Worm (Caenorhabditis elegans) whole organism, L4 larva: Measurements from ENCODE around the gene stt-3.

Source experiments
- F37D6.2 ChIP-seq: sonication (generic microtip); optimal IDR thresholded peaks from 2 replicates; lab custom pipeline; 2016; ENCODE audit warnings: mild to moderate bottlenecking, missing genetic modification characterization, missing compliant biosample characterization
- R02D3.7 ChIP-seq: fragments of 150-350 bp; sonication (generic microtip); optimal IDR thresholded peaks from 3 replicates; lab custom pipeline; 2014; ENCODE audit warnings: missing biosample characterization, missing genetic modification characterization
- Y75B8A.6 ChIP-seq: fragments of 200-800 bp; sonication (Bioruptor generic); IDR thresholded peaks from 2 replicates; pipeline ENCODE4 v1.3.6; 2022; ENCODE audit warnings: missing genetic modification reagents, missing genetic modification characterization, missing compliant biosample characterization
- aha-1 ChIP-seq: fragments of 150-350 bp; peaks from one replicate; lab custom pipeline; 2014; ENCODE audit warnings: missing biosample characterization, missing genetic modification characterization
- ama-1 ChIP-seq: fragments of 150-350 bp; optimal IDR thresholded peaks from 2 replicates; lab custom pipeline; 2014; ENCODE audit warnings: inconsistent platforms, mixed read lengths
- arid-1 ChIP-seq: fragments of 200-800 bp; sonication (Bioruptor generic); conservative IDR thresholded peaks from 2 replicates; pipeline ENCODE4 v1.3.6; 2022; ENCODE audit warnings: missing genetic modification reagents, missing genetic modification characterization, missing compliant biosample characterization
- ceh-20 ChIP-seq: fragments of 200-800 bp; sonication (Bioruptor generic); IDR thresholded peaks from 2 replicates; pipeline ENCODE4 v1.3.6; 2022; ENCODE audit warnings: missing genetic modification reagents, missing genetic modification characterization, missing compliant biosample characterization
- ceh-62 ChIP-seq: sonication (generic microtip); optimal IDR thresholded peaks from 2 replicates; lab custom pipeline; 2017; ENCODE audit warnings: missing biosample characterization, missing genetic modification characterization
- ces-1 ChIP-seq: fragments of 150-350 bp; sonication (generic microtip); optimal IDR thresholded peaks from 4 replicates; lab custom pipeline; 2014; ENCODE audit warnings: missing biosample characterization, missing genetic modification reagents, missing genetic modification characterization
- daf-8 ChIP-seq: fragments of 200-800 bp; sonication (Bioruptor generic); IDR thresholded peaks from 2 replicates; pipeline ENCODE4 v1.3.6; 2022; ENCODE audit warnings: missing genetic modification characterization, missing compliant biosample characterization
- dmd-6 ChIP-seq: fragments of 200-800 bp; sonication (Bioruptor generic); IDR thresholded peaks from 2 replicates; pipeline ENCODE4 v1.3.6; 2022; ENCODE audit warnings: missing genetic modification reagents, missing genetic modification characterization, missing compliant biosample characterization
- dmd-8 ChIP-seq: fragments of 200-800 bp; sonication (Bioruptor generic); IDR thresholded peaks from 2 replicates; pipeline ENCODE4 v1.3.6; 2022; ENCODE audit warnings: missing genetic modification characterization, missing compliant biosample characterization
- duxl-1 ChIP-seq: sonication (generic microtip); optimal IDR thresholded peaks from 2 replicates; lab custom pipeline; 2016; ENCODE audit warnings: mild to moderate bottlenecking, missing genetic modification characterization, moderate library complexity, missing compliant biosample characterization; ENCODE audit not compliant: poor library complexity
- egl-27 ChIP-seq: sonication (generic microtip); optimal IDR thresholded peaks from 3 replicates; lab custom pipeline; 2017; ENCODE audit warnings: missing biosample characterization, missing genetic modification reagents, missing genetic modification characterization
- fkh-10 ChIP-seq: fragments of 150-350 bp; optimal IDR thresholded peaks from 2 replicates; lab custom pipeline; 2014; ENCODE audit warnings: missing biosample characterization, missing genetic modification reagents, missing genetic modification characterization
- gei-8 ChIP-seq: fragments of 200-800 bp; sonication (Bioruptor generic); optimal IDR thresholded peaks from 2 replicates; lab custom pipeline; 2018; ENCODE audit warnings: mild to moderate bottlenecking, missing genetic modification characterization, missing compliant biosample characterization
- hlh-11 ChIP-seq: fragments of 200-800 bp; sonication (Bioruptor generic); optimal IDR thresholded peaks from 2 replicates; lab custom pipeline; 2018; ENCODE audit warnings: mild to moderate bottlenecking, missing genetic modification characterization, missing compliant biosample characterization
- hlh-30 ChIP-seq: sonication (generic microtip); optimal IDR thresholded peaks from 2 replicates; lab custom pipeline; 2017; ENCODE audit warnings: antibody characterized with exemption, mild to moderate bottlenecking, missing genetic modification characterization, missing compliant biosample characterization; ENCODE audit not compliant: insufficient read depth
- hmg-1.1 ChIP-seq: fragments of 200-800 bp; sonication (Bioruptor generic); IDR thresholded peaks from 2 replicates; pipeline ENCODE4 v1.3.6; 2022; ENCODE audit warnings: missing genetic modification reagents, missing genetic modification characterization, missing compliant biosample characterization
- lin-1 ChIP-seq: fragments of 200-800 bp; sonication (Bioruptor generic); IDR thresholded peaks from 2 replicates; pipeline ENCODE4 v1.3.6; 2022; ENCODE audit warnings: missing genetic modification reagents, missing genetic modification characterization, missing compliant biosample characterization
- lin-13 ChIP-seq: fragments of 150-350 bp; optimal IDR thresholded peaks from 2 replicates; lab custom pipeline; 2014; ENCODE audit warnings: missing biosample characterization, missing genetic modification reagents, missing genetic modification characterization
- lin-38 ChIP-seq: fragments of 200-800 bp; sonication (Bioruptor generic); IDR thresholded peaks from 2 replicates; pipeline ENCODE4 v1.3.6; 2022; ENCODE audit warnings: missing genetic modification reagents, missing genetic modification characterization, missing compliant biosample characterization
- mdl-1 ChIP-seq, 2 experiments: fragments of 150-350 bp in 1 of 2; sonication (generic microtip) in 1 of 2; optimal IDR thresholded peaks; 2 replicates each; lab custom pipeline; 2014 to 2017; ENCODE audit warnings: missing biosample characterization in 2 of 2, missing genetic modification characterization in 2 of 2
- mxl-3 ChIP-seq: fragments of 200-800 bp; sonication (Bioruptor generic); optimal IDR thresholded peaks from 2 replicates; lab custom pipeline; 2018; ENCODE audit warnings: mild to moderate bottlenecking, missing genetic modification characterization, missing compliant biosample characterization
- nhr-10 ChIP-seq: fragments of 150-350 bp; optimal IDR thresholded peaks from 2 replicates; lab custom pipeline; 2014; ENCODE audit warnings: missing biosample characterization, missing genetic modification characterization
- nhr-102 ChIP-seq: sonication (generic microtip); optimal IDR thresholded peaks from 2 replicates; lab custom pipeline; 2016; ENCODE audit warnings: mild to moderate bottlenecking, missing genetic modification characterization, moderate library complexity, missing compliant biosample characterization
- nhr-11 ChIP-seq: fragments of 150-350 bp; optimal IDR thresholded peaks from 2 replicates; lab custom pipeline; 2014; ENCODE audit warnings: missing biosample characterization, missing genetic modification characterization
- nhr-111 ChIP-seq: fragments of 200-800 bp; sonication (Bioruptor generic); optimal IDR thresholded peaks from 2 replicates; lab custom pipeline; 2018; ENCODE audit warnings: mild to moderate bottlenecking, missing genetic modification characterization, missing compliant biosample characterization
- nhr-237 ChIP-seq: sonication (generic microtip); optimal IDR thresholded peaks from 2 replicates; lab custom pipeline; 2017; ENCODE audit warnings: missing biosample characterization, missing genetic modification characterization
- nhr-28 ChIP-seq: fragments of 150-350 bp; optimal IDR thresholded peaks from 2 replicates; lab custom pipeline; 2014; ENCODE audit warnings: missing biosample characterization, missing genetic modification characterization
- nhr-42 ChIP-seq: fragments of 200-800 bp; sonication (Bioruptor generic); IDR thresholded peaks from 2 replicates; pipeline ENCODE4 v1.3.6; 2022; ENCODE audit warnings: missing genetic modification characterization, missing compliant biosample characterization
- nhr-48 ChIP-seq: sonication (generic microtip); optimal IDR thresholded peaks from 2 replicates; lab custom pipeline; 2016; ENCODE audit warnings: mild to moderate bottlenecking, missing genetic modification characterization, missing compliant biosample characterization
- nhr-76 ChIP-seq: fragments of 150-350 bp; optimal IDR thresholded peaks from 2 replicates; lab custom pipeline; 2014; ENCODE audit warnings: missing biosample characterization, missing genetic modification characterization
- sdz-12 ChIP-seq: fragments of 200-800 bp; sonication (Bioruptor generic); optimal IDR thresholded peaks from 2 replicates; lab custom pipeline; 2018; ENCODE audit warnings: mild to moderate bottlenecking, missing genetic modification characterization, missing compliant biosample characterization
- set-16 ChIP-seq: fragments of 200-800 bp; sonication (Bioruptor generic); IDR thresholded peaks from 2 replicates; pipeline ENCODE4 v1.3.6; 2022; ENCODE audit warnings: missing genetic modification reagents, missing genetic modification characterization, missing compliant biosample characterization
- spr-1 ChIP-seq: sonication (generic microtip); optimal IDR thresholded peaks from 2 replicates; lab custom pipeline; 2016; ENCODE audit warnings: mild to moderate bottlenecking, missing genetic modification characterization, missing compliant biosample characterization
- tag-97 ChIP-seq: fragments of 200-800 bp; sonication (Bioruptor generic); IDR thresholded peaks from 2 replicates; pipeline ENCODE4 v1.3.6; 2022; ENCODE audit warnings: missing genetic modification characterization, missing compliant biosample characterization
- unc-130 ChIP-seq: sonication (generic microtip); optimal IDR thresholded peaks from 2 replicates; lab custom pipeline; 2016; ENCODE audit warnings: missing genetic modification reagents, missing genetic modification characterization, missing compliant biosample characterization
- unc-39 ChIP-seq: sonication (generic microtip); optimal IDR thresholded peaks from 2 replicates; lab custom pipeline; 2017; ENCODE audit warnings: missing biosample characterization, missing genetic modification characterization
- ztf-7 ChIP-seq: fragments of 150-350 bp; optimal IDR thresholded peaks from 2 replicates; lab custom pipeline; 2014; ENCODE audit warnings: missing biosample characterization, missing genetic modification characterization

Gene stt-3

ce11 chrIII:6210215-6210822 is 38.1 kb upstream of the stt-3 start (continued):
- TF ChIP-seq nhr-102 (tag; lab: Kevin White, UChicago): no peak

- TF ChIP-seq fkh-10 (GFP tag; lab: Kevin White, UChicago): no peak
Measured at ce11 chrIII:6213915-6214314, 34.5 kb upstream of the stt-3 start, which contains the start of gene C23G10.10. Gene C23G10.10 (minus strand): TSS chrIII:6214015.

- TF ChIP-seq nhr-237 (tag; lab: Kevin White, UChicago) (no peak), nhr-28 (tag; lab: Kevin White, UChicago) (peak; percentile 12), ztf-7 (tag; lab: Kevin White, UChicago) (no peak)
Measured at ce11 chrIII:6215476-6215875, 33.0 kb upstream of the stt-3 start, which contains the start of gene C23G10.11. Gene C23G10.11 (minus strand): TSS chrIII:6215576.

- TF ChIP-seq arid-1 (no peak), nhr-102 (tag; lab: Kevin White, UChicago) (no peak), duxl-1 (tag; lab: Kevin White, UChicago) (no peak), unc-130 (GFP tag; lab: Kevin White, UChicago) (no peak), mdl-1 (tag; optimal IDR thresholded peaks at IDR 0.05; lab: Kevin White, UChicago) (peak in 1 of 2 experiments; percentile 71), nhr-11 (tag; lab: Kevin White, UChicago) (no peak), Y75B8A.6 (GFP tag; lab: Robert Waterston, UW) (no peak), lin-38 (GFP tag; lab: Robert Waterston, UW) (no peak), mxl-3 (peak; percentile 92), nhr-42 (GFP tag; lab: Robert Waterston, UW) (no peak), ama-1 (lab: Kevin White, UChicago) (no peak), ceh-20 (no peak), ces-1 (GFP tag; lab: Kevin White, UChicago) (no peak), set-16 (GFP tag; lab: Robert Waterston, UW) (no peak), dmd-6 (GFP tag; lab: Robert Waterston, UW) (0 out of 2 replicates have a peak, but pooled peaks have one; percentile 8), nhr-76 (tag; lab: Kevin White, UChicago) (no peak), hlh-30 (tag; lab: Kevin White, UChicago) (peak; percentile 14), nhr-28 (tag; lab: Kevin White, UChicago) (peak; percentile 84), nhr-48 (peak; percentile 83), ceh-62 (no peak), sdz-12 (no peak), lin-1 (no peak), lin-13 (GFP tag; lab: Kevin White, UChicago) (no peak), daf-8 (no peak), tag-97 (GFP tag; lab: Robert Waterston, UW) (no peak), nhr-10 (tag; lab: Kevin White, UChicago) (no peak), hlh-11 (peak; percentile 23), F37D6.2 (tag; lab: Kevin White, UChicago) (no peak)
Measured at ce11 chrIII:6215943-6216342, 32.5 kb upstream of the stt-3 start.

ce11 chrIII:6216833-6217466 is 31.5 kb upstream of the stt-3 start, which contains the start of gene hot-4:
Gene hot-4 (plus strand): TSS chrIII:6217416.
- TF ChIP-seq mdl-1 (tag; optimal IDR thresholded peaks at IDR 0.05; lab: Kevin White, UChicago): no peak
- TF ChIP-seq set-16 (GFP tag; lab: Robert Waterston, UW): no peak
- no peak for TF ChIP-seq unc-39
- no peak for TF ChIP-seq spr-1 (tag; lab: Kevin White, UChicago)
- no peak for TF ChIP-seq R02D3.7 (tag; lab: Kevin White, UChicago)
- no peak for TF ChIP-seq nhr-111 (GFP tag; lab: Kevin White, UChicago)
- no peak for TF ChIP-seq nhr-237 (tag; lab: Kevin White, UChicago)
- no peak for TF ChIP-seq aha-1
- TF ChIP-seq gei-8 (GFP tag; lab: Kevin White, UChicago): no peak
- TF ChIP-seq egl-27 (tag; lab: Kevin White, UChicago): no peak
- no peak for TF ChIP-seq dmd-8 (GFP tag; lab: Robert Waterston, UW)
- TF ChIP-seq unc-130 (GFP tag; lab: Kevin White, UChicago): no peak
- TF ChIP-seq hmg-1.1 (GFP tag; lab: Robert Waterston, UW): no peak
- no peak for TF ChIP-seq nhr-42 (GFP tag; lab: Robert Waterston, UW)
